Fruit fly (Drosophila melanogaster): Measurements from ENCODE around the gene CG3552.

CG3552 gene

DNA sequence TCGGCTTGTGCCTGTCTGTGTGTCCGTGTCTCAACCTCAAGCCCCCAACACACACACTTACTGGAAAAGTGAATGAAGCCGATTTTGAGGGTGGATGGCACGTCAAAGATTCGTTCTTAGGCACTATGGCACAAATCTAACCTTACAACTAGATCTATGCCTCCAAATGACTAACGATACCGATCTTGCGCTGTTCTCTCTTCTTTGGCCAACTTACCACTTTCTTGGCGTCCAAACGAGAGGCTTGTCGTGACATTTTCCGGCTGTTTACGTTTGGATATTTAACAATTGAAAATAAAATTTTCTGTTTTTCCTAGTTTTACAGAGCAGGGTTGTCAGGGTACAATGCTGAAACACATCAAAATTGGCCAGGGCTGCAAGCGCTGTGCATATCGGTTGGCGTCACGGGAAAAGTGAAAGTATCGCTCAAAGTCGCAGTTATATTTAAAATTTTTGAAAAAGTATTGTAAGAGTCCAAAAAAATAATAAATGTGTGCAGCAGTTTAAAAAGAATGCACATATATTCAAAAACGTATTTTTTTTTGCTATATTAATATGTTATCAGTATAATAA, 14.1 kb upstream of the CG3552 start, which contains the start of the genes Bet3 and Nf-YA (continued):
- TF ChIP-seq slou (GFP tag; optimal IDR thresholded peaks at IDR 0.05): peak; percentile 41
- TF ChIP-seq chn (GFP tag; optimal IDR thresholded peaks at IDR 0.05): peak; percentile 66
- peak; percentile 97 for TF ChIP-seq Ets65A (GFP tag)
- TF ChIP-seq nau (GFP tag; optimal IDR thresholded peaks at IDR 0.05): no peak
- peak; percentile 59; the same call in 1 of the 2 replicates for TF ChIP-seq CG6272 (GFP tag; IDR thresholded peaks at IDR 0.05)
- peak; percentile 27 for TF ChIP-seq slp2 (GFP tag; optimal IDR thresholded peaks at IDR 0.05)
- TF ChIP-seq Xbp1 (GFP tag; optimal IDR thresholded peaks at IDR 0.05): peak; percentile 78
- peak; percentile 73 for TF ChIP-seq CG3847 (GFP tag; IDR thresholded peaks at IDR 0.05)
- TF ChIP-seq hbn (GFP tag; IDR thresholded peaks at IDR 0.05; ENCODE audit: partially characterized antibody): peak; percentile 87
- TF ChIP-seq CG1792 (GFP tag; optimal IDR thresholded peaks at IDR 0.05): peak; percentile 27
- TF ChIP-seq bbx (GFP tag; IDR thresholded peaks at IDR 0.05; ENCODE audit: partially characterized antibody): peak; percentile 85
- TF ChIP-seq mld (GFP tag; IDR thresholded peaks at IDR 0.05; ENCODE audit: partially characterized antibody): peak; percentile 62; the same call in 1 of the 3 replicates
- peak; percentile 55 for TF ChIP-seq bcd (GFP tag; optimal IDR thresholded peaks at IDR 0.05)
- TF ChIP-seq ssp (GFP tag; IDR thresholded peaks at IDR 0.05): peak; percentile 74
- peak; percentile 76 for TF ChIP-seq vnd (GFP tag; IDR thresholded peaks at IDR 0.05; ENCODE audit: partially characterized antibody)
- peak; percentile 60 for TF ChIP-seq Dip3 (GFP tag; optimal IDR thresholded peaks at IDR 0.05)
- no peak for TF ChIP-seq Nf-YA (GFP tag; IDR thresholded peaks at IDR 0.05)
- TF ChIP-seq Ptx1 (GFP tag; IDR thresholded peaks at IDR 0.05): peak; percentile 53; the same call in 1 of the 2 replicates
- TF ChIP-seq fd102C (GFP tag; optimal IDR thresholded peaks at IDR 0.05): peak; percentile 11
- peak; percentile 68 for TF ChIP-seq Dref (GFP tag; IDR thresholded peaks at IDR 0.05)
- peak; percentile 27 for TF ChIP-seq CG1233 (GFP tag; optimal IDR thresholded peaks at IDR 0.05)
- peak; percentile 41 for TF ChIP-seq fu2 (GFP tag; optimal IDR thresholded peaks at IDR 0.05)
- no peak for TF ChIP-seq Oaz (GFP tag; IDR thresholded peaks at IDR 0.05)
- TF ChIP-seq CG4424 (GFP tag; optimal IDR thresholded peaks at IDR 0.05): peak; percentile 51
- peak; percentile 55 for TF ChIP-seq CG13424 (tag; optimal IDR thresholded peaks at IDR 0.05)
- peak; percentile 34 for TF ChIP-seq CG18619 (GFP tag; optimal IDR thresholded peaks at IDR 0.05)
- TF ChIP-seq CG4707 (GFP tag; optimal IDR thresholded peaks at IDR 0.05): no peak
- peak; percentile 72 for TF ChIP-seq nerfin-2 (GFP tag; IDR thresholded peaks at IDR 0.05; ENCODE audit: partially characterized antibody)
- peak; percentile 74 for TF ChIP-seq CG30403 (GFP tag; optimal IDR thresholded peaks at IDR 0.05)
- peak; percentile 17 for TF ChIP-seq CG3163 (GFP tag; optimal IDR thresholded peaks at IDR 0.05)
- no peak for TF ChIP-seq cwo (GFP tag; optimal IDR thresholded peaks at IDR 0.05)
- peak; percentile 86 for TF ChIP-seq CG9932 (GFP tag; IDR thresholded peaks at IDR 0.05)
- no peak for TF ChIP-seq CG4404 (GFP tag; IDR thresholded peaks at IDR 0.05)
- peak; percentile 87 for TF ChIP-seq Bgb (GFP tag; IDR thresholded peaks at IDR 0.05; ENCODE audit: partially characterized antibody)
- peak; percentile 20; the same call in 1 of the 3 replicates for TF ChIP-seq jigr1 (GFP tag; IDR thresholded peaks at IDR 0.05)
- peak; percentile 82 for TF ChIP-seq CG15514 (GFP tag; optimal IDR thresholded peaks at IDR 0.05)
- TF ChIP-seq CHES-1-like (GFP tag; optimal IDR thresholded peaks at IDR 0.05): peak; percentile 63
- no peak for TF ChIP-seq CG32767 (GFP tag; IDR thresholded peaks at IDR 0.05)
- TF ChIP-seq Sox102F (GFP tag; optimal IDR thresholded peaks at IDR 0.05): peak; percentile 4
- TF ChIP-seq wor (GFP tag; IDR thresholded peaks at IDR 0.05): no peak
- TF ChIP-seq Dek (tag; optimal IDR thresholded peaks at IDR 0.05): peak; percentile 47
- TF ChIP-seq pita (GFP tag; optimal IDR thresholded peaks at IDR 0.05): peak; percentile 37
- TF ChIP-seq mirr (GFP tag; optimal IDR thresholded peaks at IDR 0.05): no peak
- peak; percentile 60; the same call in 1 of the 2 replicates for TF ChIP-seq CG7372 (GFP tag; IDR thresholded peaks at IDR 0.05)
- TF ChIP-seq B-H1 (GFP tag; IDR thresholded peaks at IDR 0.05): no peak; the same call in 2 of the 3 replicates
- peak; percentile 58 for TF ChIP-seq HmgZ (tag; optimal IDR thresholded peaks at IDR 0.05)
- TF ChIP-seq NfI (GFP tag; optimal IDR thresholded peaks at IDR 0.05): peak; percentile 54
- TF ChIP-seq trem (tag; optimal IDR thresholded peaks at IDR 0.05): peak; percentile 62
- peak; percentile 21 for TF ChIP-seq p53 (GFP tag; optimal IDR thresholded peaks at IDR 0.05)
- TF ChIP-seq CG4730 (GFP tag; IDR thresholded peaks at IDR 0.05): 0 out of 2 replicates have a peak, but pooled peaks have one; percentile 19

All from whole organism, embryonic.